Worm (Caenorhabditis elegans) whole organism, L1 larva: Measurements from ENCODE around the gene xpo-3.

Experiments used
- C16A3.4 ChIP-seq: fragments of 150-350 bp; optimal IDR thresholded peaks from 2 replicates; lab custom pipeline; 2014; ENCODE audit warnings: missing biosample characterization, missing genetic modification characterization
- F16B12.6 ChIP-seq: fragments of 150-350 bp; optimal IDR thresholded peaks from 2 replicates; lab custom pipeline; 2014; ENCODE audit warnings: missing biosample characterization, missing genetic modification characterization
- Y116A8C.19 ChIP-seq: sonication (generic microtip); optimal IDR thresholded peaks from 2 replicates; lab custom pipeline; 2016; ENCODE audit warnings: missing compliant biosample characterization, missing genetic modification characterization, borderline replicate concordance
- aha-1 ChIP-seq: fragments of 150-350 bp; optimal IDR thresholded peaks from 2 replicates; lab custom pipeline; 2014; ENCODE audit warnings: missing biosample characterization, missing genetic modification characterization
- ceh-8 ChIP-seq: fragments of 200-800 bp; sonication (Bioruptor generic); optimal IDR thresholded peaks from 2 replicates; lab custom pipeline; 2018; ENCODE audit warnings: mild to moderate bottlenecking, missing genetic modification characterization, moderate library complexity, missing compliant biosample characterization
- ceh-82 ChIP-seq, 3 experiments: fragments of 150-350 bp in 1 of 3; sonication (generic microtip) in 2 of 3; optimal IDR thresholded peaks; 2 replicates each; lab custom pipeline; 2014 to 2017; ENCODE audit warnings: missing biosample characterization in 3 of 3, missing genetic modification characterization in 3 of 3
- ceh-88 ChIP-seq: fragments of 200-800 bp; sonication (Bioruptor generic); IDR thresholded peaks from 2 replicates; pipeline ENCODE4 v1.3.6; 2022; ENCODE audit warnings: missing genetic modification characterization, missing compliant biosample characterization
- ces-1 ChIP-seq: fragments of 150-350 bp; optimal IDR thresholded peaks from 2 replicates; lab custom pipeline; 2014; ENCODE audit warnings: missing biosample characterization, missing genetic modification reagents, missing genetic modification characterization
- dpl-1 ChIP-seq, 3 experiments: fragments of 150-350 bp in 2 of 3; sonication (generic microtip) in 1 of 3; optimal IDR thresholded peaks; 2 replicates each; lab custom pipeline; 2014 to 2017; ENCODE audit warnings: missing biosample characterization in 3 of 3, missing genetic modification characterization in 3 of 3, missing genetic modification reagents in 3 of 3
- efl-1 ChIP-seq, 4 experiments: fragments of 150-350 bp; optimal IDR thresholded peaks in 3 of 4; peaks in 1 of 4; 1 replicate in 1 of 4; 2 replicates in 3 of 4; lab custom pipeline; 2014; ENCODE audit warnings: missing biosample characterization in 2 of 4, missing genetic modification characterization in 2 of 4, missing genetic modification reagents in 2 of 4
- egl-13 ChIP-seq: sonication (generic microtip); optimal IDR thresholded peaks from 2 replicates; lab custom pipeline; 2016; ENCODE audit warnings: missing genotype, missing genetic modification reagents, missing genetic modification characterization, missing compliant biosample characterization
- egl-27 ChIP-seq, 2 experiments: fragments of 150-350 bp in 1 of 2; sonication (generic microtip); optimal IDR thresholded peaks; 3 replicates each; lab custom pipeline; 2017 to 2018; ENCODE audit warnings: missing biosample characterization in 2 of 2, missing genetic modification characterization in 2 of 2, missing genetic modification reagents in 2 of 2
- elt-2 ChIP-seq: sonication (generic microtip); optimal IDR thresholded peaks from 2 replicates; lab custom pipeline; 2016; ENCODE audit warnings: missing genetic modification characterization, mild to moderate bottlenecking, inconsistent platforms, missing compliant biosample characterization, missing genetic modification reagents
- elt-3 ChIP-seq, 6 experiments: fragments of 150-350 bp in 1 of 6; sonication (generic microtip); optimal IDR thresholded peaks; 2 replicates each; lab custom pipeline; 2017 to 2018; ENCODE audit warnings: missing biosample characterization in 6 of 6, missing genetic modification characterization in 6 of 6, inconsistent platforms in 1 of 6
- fkh-4 ChIP-seq: sonication (generic microtip); optimal IDR thresholded peaks from 2 replicates; lab custom pipeline; 2016; ENCODE audit warnings: missing compliant biosample characterization, missing genetic modification characterization, borderline replicate concordance
- grh-1 ChIP-seq: fragments of 200-800 bp; sonication (Bioruptor generic); IDR thresholded peaks from 2 replicates; pipeline ENCODE4 v1.3.6; 2022; ENCODE audit warnings: missing genetic modification reagents, missing genetic modification characterization, missing compliant biosample characterization
- irx-1 ChIP-seq: sonication (generic microtip); optimal IDR thresholded peaks from 2 replicates; lab custom pipeline; 2016; ENCODE audit warnings: missing genetic modification characterization, missing compliant biosample characterization
- jun-1 ChIP-seq: fragments of 150-350 bp; optimal IDR thresholded peaks from 2 replicates; lab custom pipeline; 2014; ENCODE audit warnings: missing biosample characterization, missing genetic modification reagents, missing genetic modification characterization
- lin-13 ChIP-seq: fragments of 150-350 bp; optimal IDR thresholded peaks from 2 replicates; lab custom pipeline; 2014; ENCODE audit warnings: missing biosample characterization, missing genetic modification reagents, missing genetic modification characterization
- lin-14 ChIP-seq: fragments of 200-800 bp; sonication (Bioruptor generic); optimal IDR thresholded peaks from 2 replicates; lab custom pipeline; 2018; ENCODE audit warnings: mild to moderate bottlenecking, missing genetic modification characterization, moderate library complexity, missing compliant biosample characterization
- lin-15B ChIP-seq: fragments of 150-350 bp; sonication (generic microtip); optimal IDR thresholded peaks from 3 replicates; lab custom pipeline; 2014; ENCODE audit warnings: missing biosample characterization, missing genetic modification characterization
- lin-35 ChIP-seq, 2 experiments: fragments of 150-350 bp; optimal IDR thresholded peaks; 2 replicates each; lab custom pipeline; 2014; ENCODE audit warnings: missing biosample characterization in 2 of 2, missing genetic modification characterization in 2 of 2, missing genetic modification reagents in 2 of 2
- lin-39 ChIP-seq: fragments of 150-350 bp; optimal IDR thresholded peaks from 2 replicates; lab custom pipeline; 2014; ENCODE audit warnings: missing biosample characterization, missing genetic modification reagents, missing genetic modification characterization
- lir-3 ChIP-seq: sonication (generic microtip); optimal IDR thresholded peaks from 2 replicates; lab custom pipeline; 2016; ENCODE audit warnings: mild to moderate bottlenecking, missing genetic modification characterization, moderate library complexity, missing compliant biosample characterization; ENCODE audit not compliant: poor library complexity
- lsy-2 ChIP-seq, 2 experiments: fragments of 150-350 bp; optimal IDR thresholded peaks; 2 replicates each; lab custom pipeline; 2014; ENCODE audit warnings: missing biosample characterization in 2 of 2, missing genetic modification characterization in 2 of 2
- mep-1 ChIP-seq: fragments of 150-350 bp; optimal IDR thresholded peaks from 2 replicates; lab custom pipeline; 2014; ENCODE audit warnings: missing biosample characterization, missing genetic modification characterization
- nhr-237 ChIP-seq: fragments of 150-350 bp; optimal IDR thresholded peaks from 2 replicates; lab custom pipeline; 2014; ENCODE audit warnings: missing biosample characterization, missing genetic modification characterization
- nhr-28 ChIP-seq: fragments of 150-350 bp; optimal IDR thresholded peaks from 2 replicates; lab custom pipeline; 2014; ENCODE audit warnings: missing biosample characterization, missing genetic modification characterization
- nhr-47 ChIP-seq: sonication (generic microtip); optimal IDR thresholded peaks from 2 replicates; lab custom pipeline; 2016; ENCODE audit warnings: mild to moderate bottlenecking, missing genetic modification characterization, moderate library complexity, missing compliant biosample characterization
- nhr-76 ChIP-seq: sonication (generic microtip); optimal IDR thresholded peaks from 2 replicates; lab custom pipeline; 2017; ENCODE audit warnings: missing biosample characterization, missing genetic modification characterization
- nhr-77 ChIP-seq: fragments of 150-350 bp; optimal IDR thresholded peaks from 2 replicates; lab custom pipeline; 2014; ENCODE audit warnings: missing biosample characterization, missing genetic modification characterization
- nhr-85 ChIP-seq: sonication (generic microtip); peaks from one replicate; lab custom pipeline; 2016; ENCODE audit warnings: missing genetic modification characterization, inconsistent platforms, missing compliant biosample characterization
- nhr-90 ChIP-seq: sonication (generic microtip); optimal IDR thresholded peaks from 2 replicates; lab custom pipeline; 2016; ENCODE audit warnings: mild to moderate bottlenecking, missing genetic modification characterization, missing compliant biosample characterization; ENCODE audit not compliant: poor library complexity
- pag-3 ChIP-seq: sonication (generic microtip); optimal IDR thresholded peaks from 2 replicates; lab custom pipeline; 2017; ENCODE audit warnings: missing genetic modification characterization, mild to moderate bottlenecking, missing compliant biosample characterization, antibody characterized with exemption, borderline replicate concordance; ENCODE audit not compliant: insufficient read depth
- pqm-1 ChIP-seq: sonication (generic microtip); optimal IDR thresholded peaks from 3 replicates; lab custom pipeline; 2017; ENCODE audit warnings: missing biosample characterization, missing genetic modification characterization
- rnt-1 ChIP-seq: sonication (generic microtip); optimal IDR thresholded peaks from 2 replicates; lab custom pipeline; 2016; ENCODE audit warnings: mild to moderate bottlenecking, missing genetic modification characterization, moderate library complexity, missing compliant biosample characterization
- skn-1 ChIP-seq: fragments of 150-350 bp; optimal IDR thresholded peaks from 2 replicates; lab custom pipeline; 2014; ENCODE audit warnings: missing biosample characterization, missing genetic modification characterization
- snpc-4 ChIP-seq: fragments of 150-350 bp; optimal IDR thresholded peaks from 2 replicates; lab custom pipeline; 2014; ENCODE audit warnings: missing biosample characterization, missing genetic modification characterization
- snu-23 ChIP-seq: sonication (generic microtip); optimal IDR thresholded peaks from 2 replicates; lab custom pipeline; 2016; ENCODE audit warnings: missing genetic modification characterization, missing compliant biosample characterization
- sox-4 ChIP-seq: sonication (generic microtip); optimal IDR thresholded peaks from 2 replicates; lab custom pipeline; 2016; ENCODE audit warnings: missing genetic modification characterization, missing compliant biosample characterization
- sup-37 ChIP-seq: fragments of 200-800 bp; sonication (Bioruptor generic); optimal IDR thresholded peaks from 2 replicates; lab custom pipeline; 2018; ENCODE audit warnings: mild to moderate bottlenecking, missing genetic modification characterization, missing compliant biosample characterization
- swsn-7 ChIP-seq: sonication (generic microtip); optimal IDR thresholded peaks from 2 replicates; lab custom pipeline; 2016; ENCODE audit warnings: missing genetic modification characterization, missing compliant biosample characterization
- tbx-2 ChIP-seq: sonication (generic microtip); optimal IDR thresholded peaks from 2 replicates; lab custom pipeline; 2016; ENCODE audit warnings: missing genetic modification characterization, missing compliant biosample characterization
- tlp-1 ChIP-seq: fragments of 150-350 bp; optimal IDR thresholded peaks from 2 replicates; lab custom pipeline; 2014; ENCODE audit warnings: missing biosample characterization, missing genetic modification characterization
- unc-130 ChIP-seq: fragments of 150-350 bp; optimal IDR thresholded peaks from 2 replicates; lab custom pipeline; 2017; ENCODE audit warnings: missing biosample characterization, missing genetic modification characterization, inconsistent platforms
- unc-86 ChIP-seq: sonication (generic microtip); optimal IDR thresholded peaks from 2 replicates; lab custom pipeline; 2016; ENCODE audit warnings: missing genetic modification characterization, missing compliant biosample characterization
- vab-15 ChIP-seq: sonication (generic microtip); optimal IDR thresholded peaks from 2 replicates; lab custom pipeline; 2017; ENCODE audit warnings: missing genotype, mild to moderate bottlenecking, missing genetic modification characterization, missing compliant biosample characterization
- zag-1 ChIP-seq: fragments of 150-350 bp; optimal IDR thresholded peaks from 2 replicates; lab custom pipeline; 2014; ENCODE audit warnings: missing biosample characterization, missing genetic modification characterization
- ztf-4 ChIP-seq: fragments of 150-350 bp; optimal IDR thresholded peaks from 2 replicates; lab custom pipeline; 2014; ENCODE audit warnings: missing biosample characterization, missing genetic modification characterization

The xpo-3 gene

ce11 chrIV:7903359-7903758, 20.5 kb downstream of the xpo-3 start, which contains the start of gene C49H3.6 (continued):
- TF ChIP-seq lin-14: peak; percentile 79
- no peak for TF ChIP-seq nhr-47 (tag; lab: Kevin White, UChicago)
- no peak for TF ChIP-seq nhr-85
- TF ChIP-seq egl-13 (tag; lab: Kevin White, UChicago): no peak
- TF ChIP-seq ceh-8 (GFP tag; lab: Kevin White, UChicago): no peak
- no peak for TF ChIP-seq nhr-77
- TF ChIP-seq ztf-4 (tag; lab: Kevin White, UChicago): peak; percentile 5
- no peak for TF ChIP-seq lin-39 (tag; lab: Kevin White, UChicago)
- TF ChIP-seq F16B12.6 (tag; lab: Kevin White, UChicago): peak; percentile 13
- TF ChIP-seq ceh-82 (tag; optimal IDR thresholded peaks at IDR 0.05; lab: Kevin White, UChicago): peak in 1 of 3 experiments; percentile 39
- TF ChIP-seq jun-1: no peak
- 0 out of 2 replicates have a peak, but pooled peaks have one; percentile 24 for TF ChIP-seq ceh-88
- TF ChIP-seq swsn-7 (tag; lab: Kevin White, UChicago): peak; percentile 40
- no peak for TF ChIP-seq fkh-4 (tag; lab: Kevin White, UChicago)
- TF ChIP-seq efl-1 (optimal IDR thresholded peaks at IDR 0.05; lab: Kevin White, UChicago): peak; percentile 24 to 26
- no peak for TF ChIP-seq efl-1 (GFP tag; optimal IDR thresholded peaks at IDR 0.05 in 1 of 2; lab: Kevin White, UChicago)
- TF ChIP-seq lsy-2 (tag; optimal IDR thresholded peaks at IDR 0.05; lab: Kevin White, UChicago): peak in 1 of 2 experiments; percentile 72
- TF ChIP-seq egl-27 (tag; optimal IDR thresholded peaks at IDR 0.05; lab: Kevin White, UChicago): no peak
- no peak for TF ChIP-seq lin-13 (GFP tag; lab: Kevin White, UChicago)
- TF ChIP-seq rnt-1: peak; percentile 42
- TF ChIP-seq ces-1 (GFP tag; lab: Kevin White, UChicago): no peak
- no peak for TF ChIP-seq nhr-28
- no peak for TF ChIP-seq vab-15 (tag; lab: Kevin White, UChicago)
- TF ChIP-seq irx-1 (tag; lab: Kevin White, UChicago): no peak
- no peak for TF ChIP-seq pqm-1 (tag; lab: Kevin White, UChicago)
- TF ChIP-seq snu-23 (GFP tag; lab: Kevin White, UChicago): peak; percentile 47
- peak; percentile 6 for TF ChIP-seq tbx-2 (tag; lab: Kevin White, UChicago)
- no peak for TF ChIP-seq nhr-90
- peak; percentile 38 for TF ChIP-seq mep-1 (tag; lab: Kevin White, UChicago)
- TF ChIP-seq lin-15B: no peak
- no peak for TF ChIP-seq grh-1 (GFP tag; lab: Robert Waterston, UW)
- TF ChIP-seq dpl-1 (GFP tag; optimal IDR thresholded peaks at IDR 0.05; lab: Kevin White, UChicago): peak in 1 of 3 experiments; percentile 18
- peak; percentile 3 for TF ChIP-seq lir-3
- TF ChIP-seq snpc-4: no peak
- TF ChIP-seq, all 84 proteins: peak for 23

ce11 chrIV:7902221-7902904, 21.5 kb downstream of the xpo-3 start, which contains the start of gene arp-11:
arp-11 (minus strand) TSS chrIV:7902271.
- no peak for TF ChIP-seq nhr-76
- TF ChIP-seq unc-130 (tag; lab: Kevin White, UChicago): peak; percentile 77
- TF ChIP-seq nhr-77: peak; percentile 40
- TF ChIP-seq C16A3.4 (tag; lab: Kevin White, UChicago): peak; percentile 89
- no peak for TF ChIP-seq sup-37 (GFP tag; lab: Kevin White, UChicago)
- TF ChIP-seq vab-15 (tag; lab: Kevin White, UChicago): no peak
- TF ChIP-seq swsn-7 (tag; lab: Kevin White, UChicago): peak; percentile 72
- no peak for TF ChIP-seq pag-3 (tag; lab: Kevin White, UChicago)
- no peak for TF ChIP-seq sox-4 (tag; lab: Kevin White, UChicago)
- TF ChIP-seq skn-1 (tag; lab: Kevin White, UChicago): peak; percentile 70
- peak; percentile 81 to 88 for TF ChIP-seq lin-35 (GFP tag; optimal IDR thresholded peaks at IDR 0.05; lab: Kevin White, UChicago)
- peak; percentile 94 for TF ChIP-seq elt-2 (tag; lab: Kevin White, UChicago)
- peak in 2 of 6 experiments; percentile 59 to 66 for TF ChIP-seq elt-3 (tag; optimal IDR thresholded peaks at IDR 0.05; lab: Kevin White, UChicago)
- TF ChIP-seq Y116A8C.19 (tag; lab: Kevin White, UChicago): no peak
- no peak for TF ChIP-seq pqm-1 (tag; lab: Kevin White, UChicago)
- TF ChIP-seq nhr-85: peak; percentile 22
- peak; percentile 46 for TF ChIP-seq unc-86 (tag; lab: Kevin White, UChicago)
- TF ChIP-seq snpc-4: peak; percentile 47
- TF ChIP-seq snu-23 (GFP tag; lab: Kevin White, UChicago): peak; percentile 87
- no peak for TF ChIP-seq lin-39 (tag; lab: Kevin White, UChicago)
- no peak for TF ChIP-seq nhr-237 (tag; lab: Kevin White, UChicago)
- TF ChIP-seq dpl-1 (GFP tag; optimal IDR thresholded peaks at IDR 0.05; lab: Kevin White, UChicago): peak; percentile 72 to 78 (median 76)
- peak; percentile 64 for TF ChIP-seq tbx-2 (tag; lab: Kevin White, UChicago)
- peak; percentile 50 for TF ChIP-seq ztf-4 (tag; lab: Kevin White, UChicago)
- TF ChIP-seq zag-1 (tag; lab: Kevin White, UChicago): no peak
- no peak for TF ChIP-seq aha-1 (tag; lab: Kevin White, UChicago)
- TF ChIP-seq tlp-1: no peak
